Fruit fly (Drosophila melanogaster) whole organism, embryonic: ENCODE results near the gene Cyp4ac1.

Experiments used
- B-H2 ChIP-seq: fragments of 200-800 bp; sonication (Bioruptor generic); optimal IDR thresholded peaks from 2 replicates; lab custom pipeline; 2018; ENCODE audit warnings: missing biosample characterization, mild to moderate bottlenecking, missing genetic modification characterization
- C15 ChIP-seq: fragments of 200-800 bp; sonication (Bioruptor generic); IDR thresholded peaks from 3 replicates; pipeline ENCODE4 v1.3.6; 2022; ENCODE audit warnings: missing biosample characterization, missing genetic modification characterization
- CG11504 ChIP-seq: fragments of 200-800 bp; sonication (Bioruptor generic); optimal IDR thresholded peaks from 3 replicates; lab custom pipeline; 2019; ENCODE audit warnings: missing biosample characterization, mild to moderate bottlenecking, missing genetic modification characterization, moderate library complexity
- CG12236 ChIP-seq: fragments of 200-800 bp; sonication (Bioruptor generic); optimal IDR thresholded peaks from 2 replicates; lab custom pipeline; 2016; ENCODE audit warnings: missing biosample characterization, missing genetic modification characterization
- CG12299 ChIP-seq: fragments of 200-800 bp; sonication (Bioruptor generic); optimal IDR thresholded peaks from 2 replicates; lab custom pipeline; 2018; ENCODE audit warnings: missing biosample characterization, mild to moderate bottlenecking, missing genetic modification characterization
- CG14710 ChIP-seq: fragments of 200-800 bp; sonication (Bioruptor generic); optimal IDR thresholded peaks from 3 replicates; lab custom pipeline; 2019; ENCODE audit warnings: missing biosample characterization, mild to moderate bottlenecking, missing genetic modification characterization, moderate library complexity
- CG15269 ChIP-seq: fragments of 200-800 bp; sonication (Bioruptor generic); optimal IDR thresholded peaks from 2 replicates; lab custom pipeline; 2018; ENCODE audit warnings: missing biosample characterization, mild to moderate bottlenecking, missing genetic modification characterization, moderate library complexity
- CG1603 ChIP-seq: fragments of 200-800 bp; sonication (Bioruptor generic); optimal IDR thresholded peaks from 2 replicates; lab custom pipeline; 2019; ENCODE audit warnings: missing biosample characterization, mild to moderate bottlenecking, missing genetic modification characterization, moderate library complexity
- CG31365 ChIP-seq: fragments of 200-800 bp; sonication (Bioruptor generic); optimal IDR thresholded peaks from 2 replicates; lab custom pipeline; 2018; ENCODE audit warnings: missing biosample characterization, mild to moderate bottlenecking, missing genetic modification characterization
- CG31441 ChIP-seq: fragments of 200-800 bp; sonication (Bioruptor generic); IDR thresholded peaks from 2 replicates; pipeline ENCODE4 v1.3.6; 2022; ENCODE audit warnings: missing biosample characterization, missing genetic modification characterization
- CG3407 ChIP-seq: fragments of 200-800 bp; sonication (Bioruptor generic); optimal IDR thresholded peaks from 2 replicates; lab custom pipeline; 2018; ENCODE audit warnings: missing biosample characterization, mild to moderate bottlenecking, missing genetic modification characterization
- CG4730 ChIP-seq: fragments of 200-800 bp; sonication (Bioruptor generic); IDR thresholded peaks from 2 replicates; pipeline ENCODE4 v1.3.6; 2022; ENCODE audit warnings: missing biosample characterization, missing genetic modification characterization
- CG6254 ChIP-seq: fragments of 200-800 bp; sonication (Bioruptor generic); optimal IDR thresholded peaks from 3 replicates; lab custom pipeline; 2017; ENCODE audit warnings: mild to moderate bottlenecking, missing biosample characterization, missing genetic modification reagents, missing genetic modification characterization
- CG7357 ChIP-seq: fragments of 200-800 bp; sonication (Bioruptor generic); IDR thresholded peaks from 3 replicates; pipeline ENCODE4 v1.3.6; 2022; ENCODE audit warnings: missing biosample characterization, missing genetic modification characterization
- CG7928 ChIP-seq: fragments of 200-800 bp; sonication (Bioruptor generic); optimal IDR thresholded peaks from 2 replicates; lab custom pipeline; 2017; ENCODE audit warnings: missing biosample characterization, mild to moderate bottlenecking, missing genetic modification characterization
- CG7987 ChIP-seq: fragments of 200-800 bp; sonication (Bioruptor generic); optimal IDR thresholded peaks from 2 replicates; lab custom pipeline; 2018; ENCODE audit warnings: missing biosample characterization, mild to moderate bottlenecking, missing genetic modification characterization, moderate library complexity
- CG8478 ChIP-seq: fragments of >200 bp; optimal IDR thresholded peaks from 2 replicates; lab custom pipeline; 2018
- CG9215 ChIP-seq: fragments of 200-800 bp; sonication (Bioruptor generic); IDR thresholded peaks from 2 replicates; pipeline ENCODE4 v1.3.6; 2022; ENCODE audit warnings: missing biosample characterization, missing genetic modification characterization
- CG9609 ChIP-seq: fragments of 200-800 bp; sonication (Bioruptor generic); optimal IDR thresholded peaks from 3 replicates; lab custom pipeline; 2016; ENCODE audit warnings: missing biosample characterization, missing genetic modification characterization
- Chrac-16 ChIP-seq: fragments of 200-800 bp; sonication (Bioruptor generic); optimal IDR thresholded peaks from 3 replicates; lab custom pipeline; 2016; ENCODE audit warnings: missing biosample characterization, missing genetic modification characterization
- Dbx ChIP-seq: fragments of 200-800 bp; sonication (Bioruptor generic); IDR thresholded peaks from 3 replicates; pipeline ENCODE4 v1.3.6; 2022; ENCODE audit warnings: missing biosample characterization, missing genetic modification characterization
- Dref ChIP-seq: fragments of 200-800 bp; sonication (Bioruptor generic); IDR thresholded peaks from 2 replicates; pipeline ENCODE4 v1.3.6; 2022; ENCODE audit warnings: missing biosample characterization, missing genetic modification characterization
- HLH54F ChIP-seq: fragments of 200-800 bp; sonication (Bioruptor generic); optimal IDR thresholded peaks from 3 replicates; lab custom pipeline; 2016; ENCODE audit warnings: missing biosample characterization, missing genetic modification characterization
- Hmx ChIP-seq: fragments of 200-800 bp; sonication (Bioruptor generic); optimal IDR thresholded peaks from 2 replicates; lab custom pipeline; 2016; ENCODE audit warnings: missing biosample characterization, missing genetic modification characterization
- NFAT ChIP-seq: fragments of 200-800 bp; sonication (Bioruptor generic); IDR thresholded peaks from 2 replicates; pipeline ENCODE4 v1.3.6; 2022; ENCODE audit warnings: missing biosample characterization, missing genetic modification characterization
- NK7.1 ChIP-seq: fragments of 200-800 bp; sonication (Bioruptor generic); optimal IDR thresholded peaks from 3 replicates; lab custom pipeline; 2016; ENCODE audit warnings: missing biosample characterization, missing genetic modification characterization
- Poxn ChIP-seq: fragments of 200-800 bp; sonication (Bioruptor generic); IDR thresholded peaks from 2 replicates; pipeline ENCODE4 v1.3.6; 2022; ENCODE audit warnings: missing biosample characterization, missing genetic modification characterization
- Ssrp ChIP-seq: fragments of 200-800 bp; sonication (Bioruptor generic); optimal IDR thresholded peaks from 2 replicates; lab custom pipeline; 2018; ENCODE audit warnings: missing biosample characterization, mild to moderate bottlenecking, missing genetic modification characterization, moderate library complexity
- YL-1 ChIP-seq: fragments of 200-800 bp; sonication (Bioruptor generic); optimal IDR thresholded peaks from 3 replicates; lab custom pipeline; 2017; ENCODE audit warnings: missing biosample characterization, mild to moderate bottlenecking, missing genetic modification characterization
- amos ChIP-seq: fragments of 200-800 bp; sonication (Bioruptor generic); IDR thresholded peaks from 2 replicates; pipeline ENCODE4 v1.3.6; 2022; ENCODE audit warnings: missing biosample characterization, missing genetic modification characterization; ENCODE audit not compliant: partially characterized antibody
- ap ChIP-seq: fragments of 200-800 bp; sonication (Bioruptor generic); IDR thresholded peaks from 2 replicates; pipeline ENCODE4 v1.3.6; 2022; ENCODE audit warnings: missing biosample characterization, missing genetic modification characterization
- cad ChIP-seq: fragments of >200 bp; optimal IDR thresholded peaks from 2 replicates; lab custom pipeline; 2017; ENCODE audit warnings: missing biosample characterization, missing genetic modification characterization
- cg ChIP-seq: fragments of 200-800 bp; sonication (Bioruptor generic); optimal IDR thresholded peaks from 3 replicates; lab custom pipeline; 2019; ENCODE audit warnings: missing biosample characterization, mild to moderate bottlenecking, missing genetic modification characterization, moderate library complexity
- ci ChIP-seq: fragments of 200-800 bp; sonication (Bioruptor generic); IDR thresholded peaks from 3 replicates; pipeline ENCODE4 v1.3.6; 2022; ENCODE audit warnings: missing biosample characterization, missing genetic modification characterization
- crc ChIP-seq: fragments of 200-800 bp; sonication (Bioruptor generic); optimal IDR thresholded peaks from 2 replicates; lab custom pipeline; 2016; ENCODE audit warnings: missing biosample characterization, missing genetic modification characterization
- dan ChIP-seq: fragments of 200-800 bp; sonication (Bioruptor generic); IDR thresholded peaks from 2 replicates; pipeline ENCODE4 v1.3.6; 2022; ENCODE audit warnings: missing biosample characterization, missing genetic modification characterization
- hb ChIP-seq: fragments of 200-800 bp; sonication (Bioruptor generic); IDR thresholded peaks from 3 replicates; pipeline ENCODE4 v1.3.6; 2022; ENCODE audit warnings: missing biosample characterization, missing genetic modification characterization; ENCODE audit not compliant: partially characterized antibody
- ken ChIP-seq: fragments of 200-800 bp; sonication (Bioruptor generic); IDR thresholded peaks from 3 replicates; pipeline ENCODE4 v1.3.6; 2022; ENCODE audit warnings: missing biosample characterization, missing genetic modification characterization
- lbe ChIP-seq: fragments of 200-800 bp; sonication (Bioruptor generic); optimal IDR thresholded peaks from 2 replicates; lab custom pipeline; 2016; ENCODE audit warnings: missing biosample characterization, mild to moderate bottlenecking, missing genetic modification characterization
- mld ChIP-seq: fragments of 200-800 bp; sonication (Bioruptor generic); IDR thresholded peaks from 3 replicates; pipeline ENCODE4 v1.3.6; 2022; ENCODE audit warnings: missing biosample characterization, missing genetic modification characterization; ENCODE audit not compliant: partially characterized antibody
- nmo ChIP-seq: fragments of 200-800 bp; sonication (Bioruptor generic); optimal IDR thresholded peaks from 2 replicates; lab custom pipeline; 2018; ENCODE audit warnings: missing biosample characterization, mild to moderate bottlenecking, missing genetic modification characterization, moderate library complexity
- pho ChIP-seq: fragments of 200-800 bp; sonication (Bioruptor generic); optimal IDR thresholded peaks from 2 replicates; lab custom pipeline; 2016; ENCODE audit warnings: missing biosample characterization, missing genetic modification characterization
- pita ChIP-seq: fragments of 200-800 bp; sonication (Bioruptor generic); optimal IDR thresholded peaks from 2 replicates; lab custom pipeline; 2017; ENCODE audit warnings: missing biosample characterization, mild to moderate bottlenecking, missing genetic modification characterization
- sim ChIP-seq: fragments of 200-800 bp; sonication (Bioruptor generic); IDR thresholded peaks from 2 replicates; pipeline ENCODE4 v1.3.6; 2022; ENCODE audit warnings: missing biosample characterization, missing genetic modification characterization
- slou ChIP-seq: fragments of 200-800 bp; sonication (Bioruptor generic); optimal IDR thresholded peaks from 3 replicates; lab custom pipeline; 2016; ENCODE audit warnings: missing biosample characterization, missing genetic modification characterization
- so ChIP-seq: fragments of 200-800 bp; sonication (Bioruptor generic); IDR thresholded peaks from 3 replicates; pipeline ENCODE4 v1.3.6; 2022; ENCODE audit warnings: missing biosample characterization, missing genetic modification characterization
- sob ChIP-seq: fragments of 200-800 bp; sonication (Bioruptor generic); IDR thresholded peaks from 2 replicates; pipeline ENCODE4 v1.3.6; 2022; ENCODE audit warnings: missing biosample characterization, missing genetic modification characterization
- sqz ChIP-seq: fragments of 200-800 bp; sonication (Bioruptor generic); optimal IDR thresholded peaks from 3 replicates; lab custom pipeline; 2018; ENCODE audit warnings: missing biosample characterization, mild to moderate bottlenecking, missing genetic modification characterization
- tio ChIP-seq: fragments of 200-800 bp; sonication (Bioruptor generic); optimal IDR thresholded peaks from 2 replicates; lab custom pipeline; 2017; ENCODE audit warnings: missing biosample characterization, missing genetic modification characterization, inconsistent platforms
- usp ChIP-seq: fragments of >200 bp; optimal IDR thresholded peaks from 2 replicates; lab custom pipeline; 2017; ENCODE audit warnings: missing biosample characterization, missing genetic modification characterization

Gene Cyp4ac1

dm6 chr2L:5256036-5256846 is 7.6 kb upstream of the Cyp4ac1 start (continued):
- TF ChIP-seq mld (GFP tag; lab: Robert Waterston, UW) (no peak), Dbx (GFP tag; lab: Robert Waterston, UW) (no peak), C15 (no peak), CG31365 (tag; lab: Kevin White, UChicago) (peak; percentile 12), ci (peak; percentile 33; the same call in 2 of the 3 replicates), NK7.1 (GFP tag; lab: Kevin White, UChicago) (no peak), CG6254 (GFP tag; lab: Kevin White, UChicago) (peak; percentile 77), CG3407 (GFP tag; lab: Kevin White, UChicago) (peak; percentile 62), Poxn (GFP tag; lab: Robert Waterston, UW) (no peak), pita (GFP tag; lab: Kevin White, UChicago) (no peak), sim (GFP tag; lab: Robert Waterston, UW) (no peak), Hmx (GFP tag; lab: Kevin White, UChicago) (no peak), CG11504 (tag; lab: Kevin White, UChicago) (peak; percentile 64), CG7357 (0 out of 3 replicates have a peak, but pooled peaks have one; percentile 15), cg (GFP tag; lab: Kevin White, UChicago) (peak; percentile 6), Chrac-16 (GFP tag; lab: Kevin White, UChicago) (peak; percentile 8), sob (GFP tag; lab: Robert Waterston, UW) (peak; percentile 34; the same call in 1 of the 2 replicates), pho (no peak), ap (0 out of 2 replicates have a peak, but pooled peaks have one; percentile 36), sqz (GFP tag; lab: Kevin White, UChicago) (peak; percentile 59), so (peak; percentile 69; the same call in 2 of the 3 replicates), Ssrp (peak; percentile 27), CG1603 (peak; percentile 69), amos (no peak), CG9215 (GFP tag; lab: Robert Waterston, UW) (no peak), CG7987 (GFP tag; lab: Kevin White, UChicago) (peak; percentile 47), B-H2 (GFP tag; lab: Kevin White, UChicago) (no peak), cad (GFP tag; lab: Kevin White, UChicago) (peak; percentile 53), tio (GFP tag; lab: Kevin White, UChicago) (peak; percentile 30), CG7928 (GFP tag; lab: Kevin White, UChicago) (no peak), YL-1 (GFP tag; lab: Kevin White, UChicago) (peak; percentile 49), CG9609 (GFP tag; lab: Kevin White, UChicago) (no peak), Dref (GFP tag; lab: Robert Waterston, UW) (no peak), ken (GFP tag; lab: Robert Waterston, UW) (0 out of 3 replicates have a peak, but pooled peaks have one; percentile 38), slou (GFP tag; lab: Kevin White, UChicago) (no peak), nmo (GFP tag; lab: Kevin White, UChicago) (peak; percentile 37), NFAT (GFP tag; lab: Robert Waterston, UW) (no peak), CG4730 (0 out of 2 replicates have a peak, but pooled peaks have one; percentile 38), HLH54F (GFP tag; lab: Kevin White, UChicago) (no peak), CG15269 (tag; lab: Kevin White, UChicago) (no peak), CG12236 (GFP tag; lab: Kevin White, UChicago) (peak; percentile 30), CG31441 (GFP tag; lab: Robert Waterston, UW) (peak; percentile 55), dan (no peak), lbe (peak; percentile 85), CG14710 (tag; lab: Kevin White, UChicago) (peak; percentile 65), CG12299 (no peak), crc (GFP tag; lab: Kevin White, UChicago) (no peak), hb (GFP tag; lab: Robert Waterston, UW) (no peak), CG8478 (lab: Kevin White, UChicago) (no peak), usp (no peak)
